Fruit fly (Drosophila melanogaster): ENCODE results near the gene Sfxn1-3.
A peak's percentile ranks its signal among the peaks of the same experiment; 100 is the strongest.

The Sfxn1-3 gene

dm6 chr3R:4346636-4347035 lies 31.8 kb upstream of the Sfxn1-3 start, which contains the start of gene hkb:
Gene hkb (minus strand): TSS chr3R:4346646.
- peak; percentile 2 for TF ChIP-seq Dfd (GFP tag; optimal IDR thresholded peaks at IDR 0.05)
- no peak for TF ChIP-seq pan (optimal IDR thresholded peaks at IDR 0.05)

DNA sequence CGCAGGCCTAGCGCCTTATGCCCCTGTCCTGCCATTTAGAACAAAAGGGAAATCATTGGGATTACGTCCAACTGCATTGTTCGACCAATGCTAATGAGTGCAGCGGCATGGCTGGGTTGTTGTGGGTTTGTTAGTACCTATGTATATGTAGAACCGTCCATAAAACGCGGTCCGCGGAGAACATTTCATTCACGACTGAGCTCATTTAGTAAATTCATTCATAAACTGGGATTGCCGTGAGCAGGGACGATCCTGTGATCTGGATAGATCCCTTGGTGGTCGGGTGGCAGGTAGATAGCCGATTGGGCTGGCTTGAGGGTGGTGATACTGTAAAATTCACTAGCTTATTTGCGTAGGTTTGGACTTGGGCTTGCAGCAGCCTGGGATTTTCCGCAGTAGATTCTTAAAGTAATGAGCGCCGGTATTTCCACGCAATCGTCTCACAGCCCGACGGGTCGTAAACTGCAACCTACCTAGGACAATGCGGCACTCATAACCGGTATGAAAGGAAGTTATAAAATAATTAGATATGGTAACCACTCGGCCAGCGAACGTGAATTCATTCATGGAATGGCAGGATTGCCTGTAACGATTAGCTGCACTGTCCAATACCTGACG lies 30.1 kb upstream of the Sfxn1-3 start:
- TF ChIP-seq usp (GFP tag; optimal IDR thresholded peaks at IDR 0.05) (no peak), foxo (GFP tag; optimal IDR thresholded peaks at IDR 0.05) (no peak), Jra (GFP tag; optimal IDR thresholded peaks at IDR 0.05) (no peak), fru (GFP tag; optimal IDR thresholded peaks at IDR 0.05) (no peak), lola (GFP tag; optimal IDR thresholded peaks at IDR 0.05) (no peak), CrebA (GFP tag; optimal IDR thresholded peaks at IDR 0.05; ENCODE audit: borderline replicate concordance) (no peak), CG9705 (GFP tag; optimal IDR thresholded peaks at IDR 0.05) (no peak), Dif (GFP tag; optimal IDR thresholded peaks at IDR 0.05; ENCODE audit: partially characterized antibody) (no peak), N (GFP tag; optimal IDR thresholded peaks at IDR 0.05) (no peak), pan (optimal IDR thresholded peaks at IDR 0.05) (no peak), sage (GFP tag; optimal IDR thresholded peaks at IDR 0.05) (no peak), Abd-B (GFP tag; optimal IDR thresholded peaks at IDR 0.05) (no peak)

DNA sequence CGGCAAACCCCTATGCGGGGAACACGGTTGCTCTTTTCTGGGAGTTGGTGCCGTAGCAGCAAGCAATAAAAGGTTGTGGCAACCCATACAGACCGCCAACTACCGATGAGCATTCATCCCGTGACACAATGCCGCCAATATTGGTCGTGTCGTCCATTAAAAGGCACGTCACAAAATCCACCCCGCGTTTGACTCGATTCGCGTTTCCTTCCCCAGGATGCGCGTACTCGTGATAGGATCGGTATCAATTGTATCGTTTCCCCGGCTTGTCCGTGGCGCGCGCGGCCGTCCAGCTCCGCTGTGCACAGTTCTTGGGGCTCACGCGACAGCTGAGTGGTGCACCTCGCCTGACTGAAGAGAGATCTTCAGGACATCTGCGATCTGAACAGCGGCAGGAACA lies 28.2 kb upstream of the Sfxn1-3 start:
- TF ChIP-seq N (GFP tag; optimal IDR thresholded peaks at IDR 0.05) = no peak
- TF ChIP-seq HLH106 (tag; optimal IDR thresholded peaks at IDR 0.05) = no peak
- no peak for TF ChIP-seq Dif (GFP tag; optimal IDR thresholded peaks at IDR 0.05; ENCODE audit: partially characterized antibody)
- no peak for TF ChIP-seq sv (GFP tag; optimal IDR thresholded peaks at IDR 0.05)
- no peak for TF ChIP-seq Rel (GFP tag; optimal IDR thresholded peaks at IDR 0.05)
- no peak for TF ChIP-seq Rel (tag; optimal IDR thresholded peaks at IDR 0.05)
- TF ChIP-seq jim (GFP tag; optimal IDR thresholded peaks at IDR 0.05) = no peak
- no peak for TF ChIP-seq dsf (GFP tag; optimal IDR thresholded peaks at IDR 0.05; ENCODE audit: borderline replicate concordance)
- TF ChIP-seq dl (GFP tag; optimal IDR thresholded peaks at IDR 0.05; ENCODE audit: insufficient read depth in 1 of 2, partially characterized antibody in 2 of 2) = no peak
- no peak for TF ChIP-seq dmrt93B (GFP tag; optimal IDR thresholded peaks at IDR 0.05)
- no peak for TF ChIP-seq foxo (GFP tag; optimal IDR thresholded peaks at IDR 0.05)
- TF ChIP-seq brk (GFP tag; optimal IDR thresholded peaks at IDR 0.05) = no peak
- TF ChIP-seq Vsx2 (GFP tag; optimal IDR thresholded peaks at IDR 0.05; ENCODE audit: partially characterized antibody) = no peak
- TF ChIP-seq CrebA (GFP tag; optimal IDR thresholded peaks at IDR 0.05; ENCODE audit: borderline replicate concordance) = no peak
- TF ChIP-seq CG32264 (GFP tag; optimal IDR thresholded peaks at IDR 0.05) = no peak
- TF ChIP-seq woc (GFP tag; optimal IDR thresholded peaks at IDR 0.05) = no peak
- TF ChIP-seq usp (GFP tag; optimal IDR thresholded peaks at IDR 0.05) = no peak
- TF ChIP-seq psq (GFP tag; optimal IDR thresholded peaks at IDR 0.05) = no peak
- TF ChIP-seq Hnf4 (GFP tag; optimal IDR thresholded peaks at IDR 0.05) = no peak
- no peak for TF ChIP-seq rgr (GFP tag; optimal IDR thresholded peaks at IDR 0.05)
- no peak for TF ChIP-seq tai (GFP tag; optimal IDR thresholded peaks at IDR 0.05)

dm6 chr3R:4353569-4353968 lies 24.8 kb upstream of the Sfxn1-3 start:
- TF ChIP-seq Jra (GFP tag; optimal IDR thresholded peaks at IDR 0.05) (no peak), jim (GFP tag; optimal IDR thresholded peaks at IDR 0.05) (no peak), CrebA (GFP tag; optimal IDR thresholded peaks at IDR 0.05; ENCODE audit: borderline replicate concordance) (no peak), CG9705 (GFP tag; optimal IDR thresholded peaks at IDR 0.05) (no peak), fru (GFP tag; optimal IDR thresholded peaks at IDR 0.05) (no peak), lola (GFP tag; optimal IDR thresholded peaks at IDR 0.05) (no peak)

- TF ChIP-seq N (GFP tag; optimal IDR thresholded peaks at IDR 0.05) (no peak), OdsH (GFP tag; optimal IDR thresholded peaks at IDR 0.05) (no peak), lola (GFP tag; optimal IDR thresholded peaks at IDR 0.05) (no peak), CG32264 (GFP tag; optimal IDR thresholded peaks at IDR 0.05) (no peak), dsf (GFP tag; optimal IDR thresholded peaks at IDR 0.05; ENCODE audit: borderline replicate concordance) (no peak), woc (GFP tag; optimal IDR thresholded peaks at IDR 0.05) (no peak), HLH106 (tag; optimal IDR thresholded peaks at IDR 0.05) (no peak), Hr78 (GFP tag; optimal IDR thresholded peaks at IDR 0.05) (no peak), sage (GFP tag; optimal IDR thresholded peaks at IDR 0.05) (no peak), usp (GFP tag; optimal IDR thresholded peaks at IDR 0.05) (no peak), Dfd (GFP tag; optimal IDR thresholded peaks at IDR 0.05) (no peak)
Measured at dm6 chr3R:4359625-4360024, 18.8 kb upstream of the Sfxn1-3 start, which contains the start of gene CG1090. Gene CG1090 (plus strand): TSS chr3R:4359883.
